Worm (Caenorhabditis elegans): ENCODE results near the gene ccr-4.

ce11 chrIV:12350235-12350634 lies 11.1 kb upstream of the ccr-4 start:
- no peak for TF ChIP-seq ama-1 (optimal IDR thresholded peaks at IDR 0.05)
- TF ChIP-seq ztf-4 (tag; optimal IDR thresholded peaks at IDR 0.05): no peak
- TF ChIP-seq snpc-4 (tag; optimal IDR thresholded peaks at IDR 0.05): no peak
- TF ChIP-seq nhr-23 (tag; optimal IDR thresholded peaks at IDR 0.05): no peak
- no peak for TF ChIP-seq ceh-28 (tag; optimal IDR thresholded peaks at IDR 0.05)
- TF ChIP-seq zag-1 (tag; optimal IDR thresholded peaks at IDR 0.05): no peak
- no peak for TF ChIP-seq unc-62 (GFP tag; optimal IDR thresholded peaks at IDR 0.05)
- no peak for TF ChIP-seq nfya-1 (tag; optimal IDR thresholded peaks at IDR 0.05; ENCODE audit: insufficient read depth)
- no peak for TF ChIP-seq nhr-237 (tag; optimal IDR thresholded peaks at IDR 0.05)
- no peak for TF ChIP-seq nhr-77 (tag; optimal IDR thresholded peaks at IDR 0.05)
- TF ChIP-seq nhr-11 (tag; optimal IDR thresholded peaks at IDR 0.05): no peak
- no peak for TF ChIP-seq fos-1 (tag; optimal IDR thresholded peaks at IDR 0.05)
